Worm (Caenorhabditis elegans): ENCODE results near the gene nlp-59.

- TF ChIP-seq ceh-82 (tag; optimal IDR thresholded peaks at IDR 0.05) (no peak), mep-1 (tag; optimal IDR thresholded peaks at IDR 0.05) (no peak), efl-3 (GFP tag; optimal IDR thresholded peaks at IDR 0.05) (no peak)
Measured at ce11 chrV:14928248-14928647, 43.0 kb upstream of the nlp-59 start, which contains the start of gene srg-55.

Measured in whole organism, L1 larva.